Fruit fly (Drosophila melanogaster) S2 (cell line): ENCODE data around the gene Nubpl.

Source experiments
- CG8478 ChIP-seq: fragments of >200 bp; optimal IDR thresholded peaks from 2 replicates; lab custom pipeline; 2018
- CTCF ChIP-seq, 2 experiments: fragments of >200 bp; optimal IDR thresholded peaks; 2 replicates each; lab custom pipeline; 2018

dm6 chr2L:22249570-22250274 lies 10.0 kb downstream of the Nubpl start, which contains the start of gene Tif-IA:
- no peak for TF ChIP-seq CG8478 (lab: Kevin White, UChicago)
- no peak for TF ChIP-seq CTCF (optimal IDR thresholded peaks at IDR 0.05; lab: Kevin White, UChicago)
